Worm (Caenorhabditis elegans) whole organism, mixed stage, embryonic: ENCODE data around the gene ace-4.

Source experiments
- M03D4.4 ChIP-seq: sonication (generic microtip); optimal IDR thresholded peaks from 2 replicates; lab custom pipeline; 2017; ENCODE audit warnings: mild to moderate bottlenecking, missing genetic modification characterization, missing compliant biosample characterization
- bed-3 ChIP-seq: fragments of 200-800 bp; sonication (Bioruptor generic); optimal IDR thresholded peaks from 3 replicates; lab custom pipeline; 2018; ENCODE audit warnings: mild to moderate bottlenecking, missing genetic modification characterization, moderate library complexity, missing compliant biosample characterization
- blmp-1 ChIP-seq: fragments of 150-350 bp; optimal IDR thresholded peaks from 2 replicates; lab custom pipeline; 2014; ENCODE audit warnings: missing biosample characterization, missing genetic modification characterization
- ceh-39 ChIP-seq: fragments of 150-350 bp; optimal IDR thresholded peaks from 2 replicates; lab custom pipeline; 2014; ENCODE audit warnings: missing biosample characterization, missing genetic modification characterization
- ceh-43 ChIP-seq: fragments of 200-800 bp; sonication (Bioruptor generic); optimal IDR thresholded peaks from 2 replicates; lab custom pipeline; 2018; ENCODE audit warnings: mild to moderate bottlenecking, missing genetic modification characterization, moderate library complexity, missing compliant biosample characterization
- ces-1 ChIP-seq: fragments of 150-350 bp; optimal IDR thresholded peaks from 2 replicates; lab custom pipeline; 2014; ENCODE audit warnings: missing biosample characterization, missing genetic modification reagents, missing genetic modification characterization
- cnd-1 ChIP-seq: fragments of 200-800 bp; sonication (Bioruptor generic); optimal IDR thresholded peaks from 2 replicates; lab custom pipeline; 2018; ENCODE audit warnings: mild to moderate bottlenecking, missing genetic modification characterization, missing compliant biosample characterization
- drap-1 ChIP-seq: fragments of 200-800 bp; sonication (Bioruptor generic); optimal IDR thresholded peaks from 3 replicates; lab custom pipeline; 2018; ENCODE audit warnings: mild to moderate bottlenecking, missing genetic modification characterization, missing compliant biosample characterization
- elt-1 ChIP-seq: sonication (generic microtip); optimal IDR thresholded peaks from 2 replicates; lab custom pipeline; 2017; ENCODE audit warnings: missing genetic modification characterization, mild to moderate bottlenecking, missing compliant biosample characterization, antibody characterized with exemption, moderate library complexity, borderline replicate concordance; ENCODE audit not compliant: insufficient read depth
- flh-1 ChIP-seq: fragments of 200-800 bp; sonication (Bioruptor generic); optimal IDR thresholded peaks from 2 replicates; lab custom pipeline; 2018; ENCODE audit warnings: mild to moderate bottlenecking, missing genetic modification characterization, moderate library complexity, missing compliant biosample characterization
- hlh-1 ChIP-seq: fragments of 150-350 bp; optimal IDR thresholded peaks from 2 replicates; lab custom pipeline; 2014; ENCODE audit warnings: missing biosample characterization, missing genetic modification reagents, missing genetic modification characterization
- lin-13 ChIP-seq: fragments of 150-350 bp; optimal IDR thresholded peaks from 2 replicates; lab custom pipeline; 2014; ENCODE audit warnings: missing biosample characterization, missing genetic modification characterization
- lin-32 ChIP-seq: fragments of 200-800 bp; sonication (Bioruptor generic); optimal IDR thresholded peaks from 2 replicates; lab custom pipeline; 2018; ENCODE audit warnings: mild to moderate bottlenecking, missing genetic modification characterization, missing compliant biosample characterization
- lsy-2 ChIP-seq: fragments of 150-350 bp; optimal IDR thresholded peaks from 2 replicates; lab custom pipeline; 2014; ENCODE audit warnings: missing biosample characterization, missing genetic modification characterization
- mab-5 ChIP-seq: fragments of 150-350 bp; optimal IDR thresholded peaks from 2 replicates; lab custom pipeline; 2014; ENCODE audit warnings: missing biosample characterization, missing genetic modification characterization
- mep-1 ChIP-seq: fragments of 150-350 bp; optimal IDR thresholded peaks from 2 replicates; lab custom pipeline; 2017; ENCODE audit warnings: missing biosample characterization, missing genetic modification reagents, missing genetic modification characterization, inconsistent platforms
- mls-2 ChIP-seq: sonication (generic microtip); optimal IDR thresholded peaks from 2 replicates; lab custom pipeline; 2016; ENCODE audit warnings: mild to moderate bottlenecking, missing genetic modification characterization, moderate library complexity, missing compliant biosample characterization
- nhr-12 ChIP-seq: fragments of 150-350 bp; optimal IDR thresholded peaks from 2 replicates; lab custom pipeline; 2014; ENCODE audit warnings: missing biosample characterization, missing genetic modification characterization
- nhr-237 ChIP-seq: fragments of 150-350 bp; optimal IDR thresholded peaks from 2 replicates; lab custom pipeline; 2014; ENCODE audit warnings: missing biosample characterization, missing genetic modification characterization
- nhr-28 ChIP-seq: fragments of 150-350 bp; optimal IDR thresholded peaks from 2 replicates; lab custom pipeline; 2014; ENCODE audit warnings: missing biosample characterization, missing genetic modification characterization
- nhr-76 ChIP-seq: sonication (generic microtip); optimal IDR thresholded peaks from 2 replicates; lab custom pipeline; 2017; ENCODE audit warnings: missing biosample characterization, missing genetic modification characterization
- pha-4 ChIP-seq: fragments of 150-350 bp; optimal IDR thresholded peaks from 2 replicates; lab custom pipeline; 2018; ENCODE audit warnings: missing biosample characterization, missing genetic modification reagents, missing genetic modification characterization
- sem-2 ChIP-seq: fragments of 200-800 bp; sonication (Bioruptor generic); optimal IDR thresholded peaks from 2 replicates; lab custom pipeline; 2018; ENCODE audit warnings: mild to moderate bottlenecking, missing genetic modification characterization, missing compliant biosample characterization
- snpc-4 ChIP-seq: fragments of 150-350 bp; optimal IDR thresholded peaks from 2 replicates; lab custom pipeline; 2014; ENCODE audit warnings: missing biosample characterization, missing genetic modification characterization
- unc-120 ChIP-seq: sonication (generic microtip); optimal IDR thresholded peaks from 2 replicates; lab custom pipeline; 2017; ENCODE audit warnings: missing genetic modification characterization, missing compliant biosample characterization; ENCODE audit not compliant: poor library complexity, severe bottlenecking
- unc-39 ChIP-seq: fragments of 150-350 bp; optimal IDR thresholded peaks from 2 replicates; lab custom pipeline; 2014; ENCODE audit warnings: missing biosample characterization, missing genetic modification characterization
- unc-62 ChIP-seq: fragments of 150-350 bp; optimal IDR thresholded peaks from 2 replicates; lab custom pipeline; 2014; ENCODE audit warnings: missing biosample characterization, missing genetic modification reagents, missing genetic modification characterization
- zip-8 ChIP-seq: fragments of 150-350 bp; optimal IDR thresholded peaks from 2 replicates; lab custom pipeline; 2014; ENCODE audit warnings: missing biosample characterization, missing genetic modification characterization
- ztf-11 ChIP-seq: fragments of 150-350 bp; optimal IDR thresholded peaks from 2 replicates; lab custom pipeline; 2014; ENCODE audit warnings: missing biosample characterization, missing genetic modification characterization

ace-4 gene

DNA sequence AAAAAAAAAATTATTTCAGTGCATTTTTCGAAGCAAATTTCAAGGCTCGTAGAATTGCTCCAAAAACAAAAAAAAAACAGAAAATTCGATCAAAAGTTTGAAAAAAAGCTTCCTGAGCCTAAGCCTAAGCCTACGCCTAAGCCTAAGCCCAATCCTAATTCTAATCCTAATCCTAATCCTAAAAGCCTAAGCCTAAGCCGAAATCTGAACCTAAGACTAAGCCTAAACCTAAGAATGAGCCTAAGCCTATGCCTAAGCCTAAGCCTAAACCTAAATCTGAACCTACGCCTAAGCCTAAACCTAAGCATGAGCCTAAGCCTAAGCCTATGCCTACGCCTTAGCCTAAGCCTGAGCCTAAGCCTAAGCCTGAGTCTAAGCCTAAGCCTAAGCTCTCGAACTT is 8.4 kb downstream of the ace-4 start:
- no peak for TF ChIP-seq bed-3 (GFP tag; lab: Kevin White, UChicago)
- TF ChIP-seq zip-8 = no peak
- TF ChIP-seq sem-2 = no peak
- no peak for TF ChIP-seq ces-1 (GFP tag; lab: Kevin White, UChicago)
- TF ChIP-seq pha-4 = no peak
- TF ChIP-seq drap-1 (GFP tag; lab: Kevin White, UChicago) = no peak
- TF ChIP-seq hlh-1 = no peak
- TF ChIP-seq M03D4.4 (tag; lab: Kevin White, UChicago) = no peak
- TF ChIP-seq ceh-39 (tag; lab: Kevin White, UChicago) = no peak

DNA sequence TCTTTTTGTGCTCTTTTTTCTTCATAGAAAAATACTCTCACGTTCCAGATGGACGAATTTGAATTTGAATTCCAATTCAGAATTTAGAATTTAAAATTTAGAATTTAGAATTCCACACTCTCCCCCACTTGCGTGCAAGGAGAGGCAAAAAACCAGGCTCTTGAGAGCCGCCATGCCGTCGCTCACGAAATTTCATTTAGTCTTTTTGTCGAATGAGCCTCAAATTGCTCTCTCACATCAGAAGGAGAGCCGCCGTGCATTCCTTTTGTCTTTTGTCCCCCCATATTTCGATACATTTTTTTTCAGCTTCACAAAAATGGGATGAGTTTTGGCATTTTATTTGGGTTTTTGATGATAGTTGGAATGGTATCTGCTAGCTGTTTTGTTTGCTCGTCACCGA is 13.3 kb downstream of the ace-4 start, which contains the start of gene hot-7:
Gene hot-7, plus strand, starts transcription at position 301 of the 400 bp plus-strand sequence.
- TF ChIP-seq mep-1 (no peak), M03D4.4 (tag; lab: Kevin White, UChicago) (no peak), unc-120 (tag; lab: Kevin White, UChicago) (no peak), nhr-76 (tag; lab: Kevin White, UChicago) (no peak), ces-1 (GFP tag; lab: Kevin White, UChicago) (peak; percentile 11)

DNA sequence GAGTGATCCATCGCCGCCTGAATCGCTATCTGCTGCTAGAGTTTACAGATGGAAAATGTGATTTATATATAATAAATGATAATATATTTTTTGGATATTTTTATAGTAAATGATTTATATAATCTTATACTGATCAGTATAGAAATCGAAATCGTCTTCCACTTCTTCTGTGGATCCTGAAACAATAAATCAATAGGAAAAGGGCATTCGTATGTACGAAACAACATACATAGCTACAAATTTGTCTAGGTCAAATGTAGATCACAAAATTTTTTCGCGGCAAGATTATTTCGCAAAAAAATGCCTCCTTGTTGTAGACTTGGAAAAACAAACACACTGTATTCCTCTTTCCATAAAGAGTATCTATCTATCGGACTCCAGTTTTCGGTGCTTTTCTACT is 16.3 kb downstream of the ace-4 start, which contains the start of gene Y48B6A.10:
Gene Y48B6A.10, plus strand, starts transcription at position 301 of the 400 bp plus-strand sequence.
- TF ChIP-seq ztf-11 (tag; lab: Kevin White, UChicago) (no peak), drap-1 (GFP tag; lab: Kevin White, UChicago) (no peak), M03D4.4 (tag; lab: Kevin White, UChicago) (no peak), unc-120 (tag; lab: Kevin White, UChicago) (no peak), elt-1 (tag; lab: Kevin White, UChicago) (no peak), lin-13 (no peak), snpc-4 (tag; lab: Kevin White, UChicago) (no peak), ceh-43 (no peak), ceh-39 (tag; lab: Kevin White, UChicago) (no peak), mls-2 (tag; lab: Kevin White, UChicago) (no peak), nhr-12 (tag; lab: Kevin White, UChicago) (no peak), unc-62 (GFP tag; lab: Kevin White, UChicago) (no peak), unc-39 (tag; lab: Kevin White, UChicago) (no peak), bed-3 (GFP tag; lab: Kevin White, UChicago) (no peak)
- TF ChIP-seq, all 35 proteins: peak for 0

DNA sequence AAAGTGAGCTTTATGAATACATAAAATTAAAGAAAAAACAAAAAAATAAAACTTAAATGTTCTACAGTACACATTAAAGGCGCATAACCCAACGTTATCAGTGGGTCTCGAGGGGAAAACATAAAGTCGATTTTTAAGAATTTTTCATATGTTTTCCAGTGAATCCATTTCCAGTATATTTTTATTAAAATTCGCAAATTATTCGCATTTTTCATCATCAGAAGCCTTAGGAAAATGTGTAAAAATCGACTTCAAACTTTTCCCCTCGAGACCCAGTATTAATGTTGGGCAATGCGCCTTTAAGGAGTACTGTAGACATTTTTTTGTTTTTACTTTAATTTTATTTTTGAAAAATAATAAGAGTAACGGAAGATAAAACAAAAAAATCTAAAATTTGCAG is 20.3 kb downstream of the ace-4 start:
- no peak for TF ChIP-seq hlh-1
- no peak for TF ChIP-seq lin-13
- no peak for TF ChIP-seq nhr-237 (tag; lab: Kevin White, UChicago)
- no peak for TF ChIP-seq elt-1 (tag; lab: Kevin White, UChicago)
- TF ChIP-seq mab-5 (tag; lab: Kevin White, UChicago) = no peak
- TF ChIP-seq M03D4.4 (tag; lab: Kevin White, UChicago) = no peak
- TF ChIP-seq cnd-1 = no peak
- TF ChIP-seq lin-32 (GFP tag; lab: Kevin White, UChicago) = no peak
- no peak for TF ChIP-seq lsy-2 (tag; lab: Kevin White, UChicago)
- no peak for TF ChIP-seq flh-1
- TF ChIP-seq blmp-1 (tag; lab: Kevin White, UChicago) = no peak
- TF ChIP-seq ces-1 (GFP tag; lab: Kevin White, UChicago) = no peak
- TF ChIP-seq snpc-4 (tag; lab: Kevin White, UChicago) = no peak
- TF ChIP-seq sem-2 = no peak
- TF ChIP-seq bed-3 (GFP tag; lab: Kevin White, UChicago) = no peak
- no peak for TF ChIP-seq ztf-11 (tag; lab: Kevin White, UChicago)
- TF ChIP-seq nhr-28 (tag; lab: Kevin White, UChicago) = no peak
- no peak for TF ChIP-seq drap-1 (GFP tag; lab: Kevin White, UChicago)
- no peak for TF ChIP-seq ceh-39 (tag; lab: Kevin White, UChicago)

DNA sequence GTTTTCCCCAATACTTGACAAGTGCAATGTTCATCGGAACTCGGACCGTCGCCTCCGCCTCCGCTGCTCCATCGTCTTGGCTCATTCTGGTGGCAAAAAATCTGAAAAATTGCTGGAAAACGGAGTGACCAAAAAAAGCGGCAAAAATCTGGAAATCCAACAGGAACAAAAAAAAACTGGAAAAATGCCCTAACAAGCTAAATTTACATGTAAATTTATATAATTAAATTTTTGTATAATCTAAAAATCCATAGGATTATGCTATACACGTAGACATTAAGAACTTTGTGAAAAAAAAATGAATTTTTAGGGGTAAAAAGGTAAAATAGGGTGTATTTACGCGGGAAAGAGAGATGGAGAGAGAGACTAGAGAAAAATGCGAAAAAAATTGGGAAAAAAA is 28.3 kb downstream of the ace-4 start, which contains the start of gene Y48B6A.13:
Gene Y48B6A.13, minus strand, starts transcription at position 101 of the 400 bp plus-strand sequence.
- no peak for TF ChIP-seq unc-62 (GFP tag; lab: Kevin White, UChicago)
- TF ChIP-seq mab-5 (tag; lab: Kevin White, UChicago) = no peak
- TF ChIP-seq elt-1 (tag; lab: Kevin White, UChicago) = no peak
- TF ChIP-seq mep-1 = no peak
- no peak for TF ChIP-seq zip-8
